Fruit fly (Drosophila melanogaster) whole organism, embryonic: ENCODE measurements around the gene CG31549.

Experiments
- Atf6 ChIP-seq: fragments of 200-800 bp; sonication (Bioruptor generic); IDR thresholded peaks from 2 replicates; pipeline ENCODE4 v1.3.6; 2022; ENCODE audit warnings: missing biosample characterization, missing genetic modification characterization
- B-H1 ChIP-seq: fragments of 200-800 bp; sonication (Bioruptor generic); IDR thresholded peaks from 3 replicates; pipeline ENCODE4 v1.3.6; 2022; ENCODE audit warnings: missing biosample characterization, missing genetic modification characterization
- Bgb ChIP-seq: fragments of 200-800 bp; sonication (Bioruptor generic); IDR thresholded peaks from 2 replicates; pipeline ENCODE4 v1.3.6; 2022; ENCODE audit warnings: missing biosample characterization, missing genetic modification characterization; ENCODE audit not compliant: partially characterized antibody
- CG10565 ChIP-seq: fragments of 200-800 bp; sonication (Bioruptor generic); optimal IDR thresholded peaks from 3 replicates; lab custom pipeline; 2016; ENCODE audit warnings: missing biosample characterization, mild to moderate bottlenecking, missing genetic modification characterization
- CG14667 ChIP-seq: fragments of 200-800 bp; sonication (Bioruptor generic); IDR thresholded peaks from 2 replicates; pipeline ENCODE4 v1.3.6; 2022; ENCODE audit warnings: missing biosample characterization, missing genetic modification characterization
- CG1647 ChIP-seq: fragments of 200-800 bp; sonication (Bioruptor generic); optimal IDR thresholded peaks from 3 replicates; lab custom pipeline; 2016; ENCODE audit warnings: missing biosample characterization, missing genetic modification characterization
- CG16815 ChIP-seq: fragments of 200-800 bp; sonication (Bioruptor generic); optimal IDR thresholded peaks from 3 replicates; lab custom pipeline; 2017; ENCODE audit warnings: missing biosample characterization, mild to moderate bottlenecking, missing genetic modification characterization
- CG17912 ChIP-seq: fragments of 200-800 bp; sonication (Bioruptor generic); optimal IDR thresholded peaks from 2 replicates; lab custom pipeline; 2018; ENCODE audit warnings: missing biosample characterization, mild to moderate bottlenecking, missing genetic modification characterization
- CG2116 ChIP-seq: fragments of 200-800 bp; sonication (Bioruptor generic); optimal IDR thresholded peaks from 3 replicates; lab custom pipeline; 2018; ENCODE audit warnings: missing biosample characterization, mild to moderate bottlenecking, missing genetic modification characterization
- CG2202 ChIP-seq: fragments of 200-800 bp; sonication (Bioruptor generic); optimal IDR thresholded peaks from 2 replicates; lab custom pipeline; 2018; ENCODE audit warnings: missing biosample characterization, mild to moderate bottlenecking, missing genetic modification characterization
- CG2875 ChIP-seq: fragments of 200-800 bp; sonication (Bioruptor generic); optimal IDR thresholded peaks from 2 replicates; lab custom pipeline; 2017; ENCODE audit warnings: missing biosample characterization, mild to moderate bottlenecking, missing genetic modification characterization, missing genetic modification reagents
- CG30431 ChIP-seq: fragments of 200-800 bp; sonication (Bioruptor generic); optimal IDR thresholded peaks from 2 replicates; lab custom pipeline; 2017; ENCODE audit warnings: missing biosample characterization, missing genetic modification characterization
- CG34376 ChIP-seq: fragments of 200-800 bp; sonication (Bioruptor generic); optimal IDR thresholded peaks from 2 replicates; lab custom pipeline; 2018; ENCODE audit warnings: missing biosample characterization, mild to moderate bottlenecking, missing genetic modification characterization
- CG34422 ChIP-seq: fragments of 200-800 bp; sonication (Bioruptor generic); IDR thresholded peaks from 3 replicates; pipeline ENCODE4 v1.3.6; 2022; ENCODE audit warnings: missing biosample characterization, missing genetic modification characterization
- CG4424 ChIP-seq: fragments of 200-800 bp; sonication (Bioruptor generic); optimal IDR thresholded peaks from 3 replicates; lab custom pipeline; 2016; ENCODE audit warnings: missing biosample characterization, missing genetic modification characterization
- CG5245 ChIP-seq: fragments of 200-800 bp; sonication (Bioruptor generic); optimal IDR thresholded peaks from 3 replicates; lab custom pipeline; 2016; ENCODE audit warnings: missing biosample characterization, missing genetic modification characterization
- CG6791 ChIP-seq: fragments of 200-800 bp; sonication (Bioruptor generic); IDR thresholded peaks from 3 replicates; pipeline ENCODE4 v1.3.6; 2022; ENCODE audit warnings: missing biosample characterization, missing genetic modification characterization; ENCODE audit not compliant: partially characterized antibody
- CG7271 ChIP-seq: fragments of 200-800 bp; sonication (Bioruptor generic); optimal IDR thresholded peaks from 2 replicates; lab custom pipeline; 2018; ENCODE audit warnings: missing biosample characterization, mild to moderate bottlenecking, missing genetic modification characterization, moderate library complexity
- CG7556 ChIP-seq: fragments of 200-800 bp; sonication (Bioruptor generic); optimal IDR thresholded peaks from 2 replicates; lab custom pipeline; 2017; ENCODE audit warnings: missing biosample characterization, mild to moderate bottlenecking, missing genetic modification characterization
- CG9727 ChIP-seq: fragments of 200-800 bp; sonication (Bioruptor generic); optimal IDR thresholded peaks from 3 replicates; lab custom pipeline; 2017; ENCODE audit warnings: missing biosample characterization, mild to moderate bottlenecking, missing genetic modification characterization
- CoRest ChIP-seq: fragments of 200-800 bp; sonication (Bioruptor generic); optimal IDR thresholded peaks from 3 replicates; lab custom pipeline; 2018; ENCODE audit warnings: missing biosample characterization, mild to moderate bottlenecking, missing genetic modification characterization, moderate library complexity
- D19A ChIP-seq: fragments of 200-800 bp; optimal IDR thresholded peaks from 3 replicates; lab custom pipeline; 2019; ENCODE audit warnings: missing biosample characterization, mild to moderate bottlenecking, missing genetic modification characterization, moderate library complexity
- Dek ChIP-seq: fragments of 200-800 bp; sonication (Bioruptor generic); optimal IDR thresholded peaks from 3 replicates; lab custom pipeline; 2019; ENCODE audit warnings: missing biosample characterization, mild to moderate bottlenecking, missing genetic modification characterization, moderate library complexity
- MTF-1 ChIP-seq: fragments of 200-800 bp; sonication (Bioruptor generic); optimal IDR thresholded peaks from 2 replicates; lab custom pipeline; 2018; ENCODE audit warnings: missing biosample characterization, mild to moderate bottlenecking, missing genetic modification characterization, borderline replicate concordance
- NfI ChIP-seq: fragments of 200-800 bp; sonication (Bioruptor generic); optimal IDR thresholded peaks from 3 replicates; lab custom pipeline; 2018; ENCODE audit warnings: missing biosample characterization, mild to moderate bottlenecking, missing genetic modification characterization, moderate library complexity
- Oaz ChIP-seq: fragments of 200-800 bp; sonication (Bioruptor generic); IDR thresholded peaks from 2 replicates; pipeline ENCODE4 v1.3.6; 2022; ENCODE audit warnings: missing biosample characterization, missing genetic modification characterization
- Scr ChIP-seq: fragments of 200-800 bp; sonication (Bioruptor generic); IDR thresholded peaks from 2 replicates; pipeline ENCODE4 v1.3.6; 2022; ENCODE audit warnings: missing biosample characterization, missing genetic modification characterization; ENCODE audit not compliant: partially characterized antibody
- Sox102F ChIP-seq: fragments of 200-800 bp; sonication (Bioruptor generic); optimal IDR thresholded peaks from 2 replicates; lab custom pipeline; 2018; ENCODE audit warnings: missing biosample characterization, mild to moderate bottlenecking, missing genetic modification characterization, moderate library complexity
- Xrp1 ChIP-seq: fragments of 200-800 bp; sonication (Bioruptor generic); IDR thresholded peaks from 2 replicates; pipeline ENCODE4 v1.3.6; 2022; ENCODE audit warnings: missing biosample characterization, missing genetic modification characterization
- ara ChIP-seq: fragments of 200-800 bp; sonication (Bioruptor generic); IDR thresholded peaks from 2 replicates; pipeline ENCODE4 v1.3.6; 2022; ENCODE audit warnings: missing biosample characterization, missing genetic modification characterization
- chif ChIP-seq, 2 experiments: fragments of 200-800 bp; sonication (Bioruptor generic); optimal IDR thresholded peaks; 3 replicates each; lab custom pipeline; 2016; ENCODE audit warnings: missing biosample characterization in 2 of 2, missing genetic modification characterization in 2 of 2
- chm ChIP-seq: fragments of 200-800 bp; sonication (Bioruptor generic); IDR thresholded peaks from 2 replicates; pipeline ENCODE4 v1.3.6; 2022; ENCODE audit warnings: missing biosample characterization, missing genetic modification characterization
- crp ChIP-seq, 2 experiments: fragments of 200-800 bp; sonication (Bioruptor generic); optimal IDR thresholded peaks; 2 replicates in 1 of 2; 3 replicates in 1 of 2; lab custom pipeline; 2017; ENCODE audit warnings: missing biosample characterization in 2 of 2, missing genetic modification characterization in 2 of 2, mild to moderate bottlenecking in 1 of 2, moderate library complexity in 1 of 2
- dimm ChIP-seq: fragments of 200-800 bp; sonication (Bioruptor generic); IDR thresholded peaks from 2 replicates; pipeline ENCODE4 v1.3.6; 2022; ENCODE audit warnings: missing biosample characterization, missing genetic modification characterization
- dpn ChIP-seq, 2 experiments: fragments of 200-800 bp; sonication (Bioruptor generic); optimal IDR thresholded peaks; 3 replicates each; lab custom pipeline; 2016; ENCODE audit warnings: missing biosample characterization in 2 of 2, missing genetic modification characterization in 2 of 2
- emc ChIP-seq: fragments of 200-800 bp; sonication (Bioruptor generic); optimal IDR thresholded peaks from 2 replicates; lab custom pipeline; 2016; ENCODE audit warnings: missing biosample characterization, missing genetic modification characterization
- fd64A ChIP-seq: fragments of 200-800 bp; sonication (Bioruptor generic); optimal IDR thresholded peaks from 3 replicates; lab custom pipeline; 2018; ENCODE audit warnings: missing biosample characterization, mild to moderate bottlenecking, missing genetic modification characterization
- gcm ChIP-seq: fragments of 200-800 bp; sonication (Bioruptor generic); optimal IDR thresholded peaks from 2 replicates; lab custom pipeline; 2019; ENCODE audit warnings: missing biosample characterization, mild to moderate bottlenecking, missing genetic modification characterization, moderate library complexity
- gfzf ChIP-seq: fragments of 200-800 bp; sonication (Bioruptor generic); optimal IDR thresholded peaks from 2 replicates; lab custom pipeline; 2016; ENCODE audit warnings: missing biosample characterization, mild to moderate bottlenecking, missing genetic modification characterization, moderate library complexity
- hb ChIP-seq: fragments of 200-800 bp; sonication (Bioruptor generic); IDR thresholded peaks from 3 replicates; pipeline ENCODE4 v1.3.6; 2022; ENCODE audit warnings: missing biosample characterization, missing genetic modification characterization; ENCODE audit not compliant: partially characterized antibody
- ken ChIP-seq: fragments of 200-800 bp; sonication (Bioruptor generic); IDR thresholded peaks from 3 replicates; pipeline ENCODE4 v1.3.6; 2022; ENCODE audit warnings: missing biosample characterization, missing genetic modification characterization
- pho ChIP-seq: fragments of 200-800 bp; sonication (Bioruptor generic); optimal IDR thresholded peaks from 2 replicates; lab custom pipeline; 2016; ENCODE audit warnings: missing biosample characterization, missing genetic modification characterization
- pum ChIP-seq: fragments of 200-800 bp; sonication (Bioruptor generic); optimal IDR thresholded peaks from 2 replicates; lab custom pipeline; 2016; ENCODE audit warnings: missing biosample characterization, missing genetic modification characterization
- sna ChIP-seq: fragments of 200-800 bp; sonication (Bioruptor generic); IDR thresholded peaks from 2 replicates; pipeline ENCODE4 v1.3.6; 2022; ENCODE audit warnings: missing biosample characterization, missing genetic modification characterization; ENCODE audit not compliant: partially characterized antibody
- sqz ChIP-seq: fragments of 200-800 bp; sonication (Bioruptor generic); optimal IDR thresholded peaks from 3 replicates; lab custom pipeline; 2018; ENCODE audit warnings: missing biosample characterization, mild to moderate bottlenecking, missing genetic modification characterization
- tin ChIP-seq: fragments of 200-800 bp; sonication (Bioruptor generic); optimal IDR thresholded peaks from 3 replicates; lab custom pipeline; 2016; ENCODE audit warnings: missing biosample characterization, missing genetic modification characterization
- toy ChIP-seq: fragments of 200-800 bp; sonication (Bioruptor generic); IDR thresholded peaks from 2 replicates; pipeline ENCODE4 v1.3.6; 2022; ENCODE audit warnings: missing biosample characterization, missing genetic modification characterization
- trem ChIP-seq: fragments of 200-800 bp; optimal IDR thresholded peaks from 3 replicates; lab custom pipeline; 2019; ENCODE audit warnings: missing biosample characterization, mild to moderate bottlenecking, missing genetic modification characterization, moderate library complexity
- trh ChIP-seq: fragments of 200-800 bp; sonication (Bioruptor generic); optimal IDR thresholded peaks from 2 replicates; lab custom pipeline; 2016; ENCODE audit warnings: missing biosample characterization, missing genetic modification characterization

Gene CG31549

DNA sequence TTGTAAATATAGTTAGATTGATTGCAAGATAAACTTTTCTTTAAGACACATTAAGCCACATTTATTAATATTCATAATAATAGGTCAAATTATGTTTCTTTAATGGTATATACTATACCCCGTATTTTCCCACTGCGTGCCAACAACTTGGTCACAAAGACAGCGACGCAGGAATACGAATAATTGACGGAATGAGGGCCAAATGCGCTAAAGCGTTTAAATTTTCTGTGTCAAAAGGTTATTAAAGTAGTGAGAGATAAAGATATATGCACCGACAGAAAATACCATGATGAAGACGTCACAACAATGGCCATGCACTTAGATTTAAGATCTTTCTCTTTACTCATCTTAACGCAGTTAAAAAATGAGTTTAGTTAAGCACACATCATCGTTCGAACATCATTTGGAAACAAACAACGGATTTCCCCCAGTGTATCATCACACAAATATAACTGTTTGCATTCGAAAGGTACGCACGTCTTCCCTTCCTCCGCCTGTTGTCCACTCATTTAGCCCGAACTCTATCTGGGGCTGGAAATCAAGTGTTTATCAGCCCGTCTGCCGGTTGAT, 11.5 kb upstream of the CG31549 start (continued):
- TF ChIP-seq CG2875 (GFP tag; lab: Kevin White, UChicago) (peak; percentile 54), ken (peak; percentile 65; the same call in 1 of the 3 replicates), CG2116 (GFP tag; lab: Kevin White, UChicago) (peak; percentile 19), CG34422 (peak; percentile 63; the same call in 2 of the 3 replicates), CG16815 (GFP tag; lab: Kevin White, UChicago) (peak; percentile 44), hb (GFP tag; lab: Robert Waterston, UW) (no peak), tin (GFP tag; lab: Kevin White, UChicago) (peak; percentile 47), D19A (peak; percentile 61), crp (GFP tag; optimal IDR thresholded peaks at IDR 0.05; lab: Kevin White, UChicago) (peak in 1 of 2 experiments; percentile 20), trem (tag; lab: Kevin White, UChicago) (peak; percentile 12), Dek (tag; lab: Kevin White, UChicago) (peak; percentile 40), CG10565 (GFP tag; lab: Kevin White, UChicago) (no peak), pum (GFP tag; lab: Kevin White, UChicago) (peak; percentile 65), chif (GFP tag; optimal IDR thresholded peaks at IDR 0.05; lab: Kevin White, UChicago) (peak in 1 of 2 experiments; percentile 65), CoRest (peak; percentile 74), Atf6 (peak; percentile 57; the same call in 1 of the 2 replicates), Oaz (no peak), sqz (GFP tag; lab: Kevin White, UChicago) (peak; percentile 42), Xrp1 (GFP tag; lab: Robert Waterston, UW) (peak; percentile 59), toy (GFP tag; lab: Robert Waterston, UW) (no peak), fd64A (GFP tag; lab: Kevin White, UChicago) (peak; percentile 43), emc (peak; percentile 24), dpn (GFP tag; optimal IDR thresholded peaks at IDR 0.05; lab: Kevin White, UChicago) (peak; percentile 72 to 73), CG4424 (peak; percentile 80), CG7556 (peak; percentile 77), CG1647 (GFP tag; lab: Kevin White, UChicago) (peak; percentile 18), Scr (no peak), Bgb (GFP tag; lab: Robert Waterston, UW) (no peak), CG6791 (GFP tag; lab: Robert Waterston, UW) (no peak), CG2202 (tag; lab: Kevin White, UChicago) (peak; percentile 27), chm (peak; percentile 62; the same call in 1 of the 2 replicates), gfzf (GFP tag; lab: Kevin White, UChicago) (no peak), NfI (GFP tag; lab: Kevin White, UChicago) (peak; percentile 56), pho (GFP tag; lab: Kevin White, UChicago) (peak; percentile 38), CG9727 (GFP tag; lab: Kevin White, UChicago) (peak; percentile 75), MTF-1 (GFP tag; lab: Kevin White, UChicago) (peak; percentile 25), CG34376 (no peak), sna (GFP tag; lab: Robert Waterston, UW) (no peak), ara (GFP tag; lab: Robert Waterston, UW) (peak; percentile 52), CG14667 (GFP tag; lab: Robert Waterston, UW) (peak; percentile 64), trh (GFP tag; lab: Kevin White, UChicago) (no peak), CG7271 (tag; lab: Kevin White, UChicago) (no peak), gcm (GFP tag; lab: Kevin White, UChicago) (peak; percentile 38), B-H1 (peak; percentile 33; the same call in 2 of the 3 replicates), dimm (GFP tag; lab: Robert Waterston, UW) (peak; percentile 68), CG5245 (peak; percentile 61), CG30431 (GFP tag; lab: Kevin White, UChicago) (peak; percentile 37), CG17912 (GFP tag; lab: Kevin White, UChicago) (no peak), Sox102F (GFP tag; lab: Kevin White, UChicago) (peak; percentile 73)
